Fruit fly (Drosophila melanogaster): ENCODE measurements around the gene CG3552.

The CG3552 gene

DNA sequence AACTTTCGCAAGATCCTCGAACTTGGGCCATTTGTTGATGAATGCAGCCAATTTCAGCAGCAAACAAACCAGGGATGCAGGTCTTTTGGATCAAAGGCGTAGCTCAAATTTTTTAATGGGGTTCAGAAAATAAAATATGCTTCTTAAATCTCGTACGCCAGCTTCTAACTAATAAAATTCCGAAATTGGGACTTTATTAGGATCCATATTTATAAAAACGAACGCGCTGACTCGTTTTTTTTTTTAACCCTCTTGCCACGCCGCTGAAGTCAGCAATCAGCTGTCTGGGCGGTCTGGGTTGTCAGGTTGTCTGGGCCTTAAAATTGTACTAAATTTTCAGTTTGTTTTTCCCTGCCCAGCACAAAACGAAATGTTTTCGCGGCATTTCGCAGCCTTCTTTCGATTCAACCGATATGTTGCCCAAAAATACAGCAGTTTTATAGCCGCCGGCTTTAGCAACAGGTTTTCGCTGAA lies 1.5 kb downstream of the CG3552 start, which contains the start of gene CG3437 (continued):
- TF ChIP-seq gt (GFP tag; IDR thresholded peaks at IDR 0.05) (peak; percentile 99), CG17328 (GFP tag; IDR thresholded peaks at IDR 0.05) (peak; percentile 99), CG10321 (GFP tag; IDR thresholded peaks at IDR 0.05) (peak; percentile 87), CrebB (tag; optimal IDR thresholded peaks at IDR 0.05) (peak; percentile 98), mirr (GFP tag; optimal IDR thresholded peaks at IDR 0.05) (peak; percentile 99), hkb (optimal IDR thresholded peaks at IDR 0.05) (peak; percentile 34), hkb (GFP tag; IDR thresholded peaks at IDR 0.05) (peak; percentile 99), GATAe (GFP tag; conservative IDR thresholded peaks at IDR 0.05) (peak; percentile 98), pfk (GFP tag; optimal IDR thresholded peaks at IDR 0.05) (peak; percentile 79), CG11696 (GFP tag; IDR thresholded peaks at IDR 0.05) (peak; percentile 96), h (optimal IDR thresholded peaks at IDR 0.05) (no peak), CG14667 (GFP tag; IDR thresholded peaks at IDR 0.05) (peak; percentile 99), NFAT (GFP tag; IDR thresholded peaks at IDR 0.05) (peak; percentile 99), CG17186 (GFP tag; optimal IDR thresholded peaks at IDR 0.05) (peak; percentile 95), CG16779 (GFP tag; IDR thresholded peaks at IDR 0.05) (peak; percentile 99), dysf (GFP tag; IDR thresholded peaks at IDR 0.05) (peak; percentile 100), CG8290 (GFP tag; optimal IDR thresholded peaks at IDR 0.05) (peak; percentile 97), CG8290 (tag; optimal IDR thresholded peaks at IDR 0.05) (peak; percentile 96 to 98), lbe (GFP tag; optimal IDR thresholded peaks at IDR 0.05) (peak; percentile 97), HHEX (GFP tag; optimal IDR thresholded peaks at IDR 0.05) (peak; percentile 99), CG1602 (GFP tag; optimal IDR thresholded peaks at IDR 0.05) (peak; percentile 99), CG11247 (GFP tag; IDR thresholded peaks at IDR 0.05) (peak; percentile 99), gcm2 (GFP tag; optimal IDR thresholded peaks at IDR 0.05) (peak; percentile 97), her (GFP tag; optimal IDR thresholded peaks at IDR 0.05) (peak; percentile 96), CG17568 (GFP tag; optimal IDR thresholded peaks at IDR 0.05) (peak; percentile 98), CkIIα-i1 (GFP tag; IDR thresholded peaks at IDR 0.05) (peak; percentile 96), Bteb2 (GFP tag; optimal IDR thresholded peaks at IDR 0.05) (peak; percentile 98), CG12236 (GFP tag; optimal IDR thresholded peaks at IDR 0.05) (peak; percentile 97), bsh (GFP tag; optimal IDR thresholded peaks at IDR 0.05) (peak; percentile 98 to 99), CG6813 (GFP tag; optimal IDR thresholded peaks at IDR 0.05) (peak; percentile 99), CG18262 (tag; optimal IDR thresholded peaks at IDR 0.05) (peak; percentile 96), ato (GFP tag; IDR thresholded peaks at IDR 0.05; ENCODE audit: partially characterized antibody) (no peak), sim (GFP tag; IDR thresholded peaks at IDR 0.05) (peak; percentile 99), nau (GFP tag; optimal IDR thresholded peaks at IDR 0.05) (peak; percentile 98), nmo (GFP tag; optimal IDR thresholded peaks at IDR 0.05) (peak; percentile 99), vfl (GFP tag; optimal IDR thresholded peaks at IDR 0.05) (peak; percentile 97), CG15601 (tag; optimal IDR thresholded peaks at IDR 0.05) (peak; percentile 97), Dbx (GFP tag; IDR thresholded peaks at IDR 0.05) (peak; percentile 99), TFAM (GFP tag; optimal IDR thresholded peaks at IDR 0.05) (peak; percentile 94), sens-2 (GFP tag; IDR thresholded peaks at IDR 0.05) (peak; percentile 99), CG31224 (GFP tag; IDR thresholded peaks at IDR 0.05) (peak; percentile 97), CG33213 (GFP tag; optimal IDR thresholded peaks at IDR 0.05) (peak; percentile 98), nom (GFP tag; optimal IDR thresholded peaks at IDR 0.05) (peak; percentile 99), Blimp-1 (GFP tag; optimal IDR thresholded peaks at IDR 0.05) (peak; percentile 97), ind (GFP tag; optimal IDR thresholded peaks at IDR 0.05) (peak; percentile 98), CG17829 (tag; optimal IDR thresholded peaks at IDR 0.05) (peak; percentile 96), Bgb (GFP tag; IDR thresholded peaks at IDR 0.05; ENCODE audit: partially characterized antibody) (no peak), NC2α (GFP tag; optimal IDR thresholded peaks at IDR 0.05) (peak; percentile 97), Elba2 (GFP tag; optimal IDR thresholded peaks at IDR 0.05) (peak; percentile 53), slp2 (GFP tag; optimal IDR thresholded peaks at IDR 0.05) (peak; percentile 99), Doc3 (GFP tag; IDR thresholded peaks at IDR 0.05; ENCODE audit: partially characterized antibody) (no peak), ab (GFP tag; optimal IDR thresholded peaks at IDR 0.05) (peak; percentile 97)

Data from whole organism, embryonic.